Fruit fly (Drosophila melanogaster) S2 (cell line): ENCODE results near the gene CG3386.

ENCODE experiments used
- CG8478 ChIP-seq: fragments of >200 bp; optimal IDR thresholded peaks from 2 replicates; lab custom pipeline; 2018
- CTCF ChIP-seq, 2 experiments: fragments of >200 bp; optimal IDR thresholded peaks; 2 replicates each; lab custom pipeline; 2018

The CG3386 gene

dm6 chr3L:697724-698123, 15.5 kb upstream of the CG3386 start:
- TF ChIP-seq CG8478 (no peak), CTCF (optimal IDR thresholded peaks at IDR 0.05; lab: Kevin White, UChicago) (no peak)

DNA sequence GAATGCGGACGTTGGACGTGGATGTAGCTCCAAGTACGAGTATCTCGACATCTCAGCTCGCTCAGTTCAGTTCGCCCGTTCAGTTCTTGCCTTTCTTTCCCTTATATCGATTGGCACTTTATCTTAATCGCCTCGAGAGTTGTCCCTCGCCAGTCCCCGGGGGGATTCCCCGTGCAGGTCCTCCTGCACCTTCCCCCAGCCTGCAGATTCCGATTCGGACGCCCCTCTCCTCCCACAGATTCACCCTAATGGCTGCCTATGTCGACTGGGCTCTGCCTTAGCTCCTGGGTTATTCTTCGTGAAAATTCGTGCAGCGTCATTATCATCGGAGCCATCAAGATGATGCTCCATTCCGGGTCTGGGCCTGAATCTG, 14.8 kb upstream of the CG3386 start:
- TF ChIP-seq CG8478 (no peak), CTCF (optimal IDR thresholded peaks at IDR 0.05; lab: Kevin White, UChicago) (no peak)

DNA sequence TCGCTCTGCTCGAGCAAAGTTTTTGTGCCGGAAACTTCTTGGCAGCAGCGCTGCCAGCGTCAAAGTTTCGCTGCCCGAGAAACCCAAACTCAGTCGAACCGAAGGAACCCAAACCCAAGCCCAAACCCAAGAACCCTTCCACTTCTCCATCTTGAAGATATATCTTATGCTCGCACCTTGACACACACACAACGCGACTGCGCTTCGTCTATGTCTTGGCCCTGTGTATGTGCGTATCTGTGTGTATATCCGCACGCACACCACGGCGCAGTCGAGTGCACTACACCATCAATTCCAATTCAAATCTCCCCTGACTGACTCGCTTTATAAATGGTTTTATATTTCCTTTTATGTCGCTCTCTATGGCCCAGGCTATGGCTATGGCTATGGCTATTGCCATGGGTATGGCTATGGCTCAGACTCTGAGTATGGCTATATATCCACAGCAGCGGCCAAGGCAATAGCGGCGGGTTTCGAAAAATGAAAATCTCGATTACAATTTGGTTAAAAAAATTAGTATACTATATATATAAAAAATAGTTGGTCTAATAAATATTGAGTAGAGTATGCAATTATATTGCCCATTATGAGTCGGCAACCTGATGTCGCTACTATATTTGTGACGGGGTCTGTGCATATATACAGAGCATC, 14.3 kb upstream of the CG3386 start:
- TF ChIP-seq CTCF (optimal IDR thresholded peaks at IDR 0.05; lab: Kevin White, UChicago) (no peak), CG8478 (no peak)

- TF ChIP-seq CG8478 (no peak), CTCF (optimal IDR thresholded peaks at IDR 0.05; lab: Kevin White, UChicago) (no peak)
Measured at dm6 chr3L:695510-695909, 13.2 kb upstream of the CG3386 start.

- TF ChIP-seq CG8478 (no peak), CTCF (optimal IDR thresholded peaks at IDR 0.05; lab: Kevin White, UChicago) (no peak)
Measured at dm6 chr3L:692699-693098, 10.4 kb upstream of the CG3386 start, which contains the start of gene Vti1a. TSS of gene Vti1a (minus strand) at chr3L:692919.

DNA sequence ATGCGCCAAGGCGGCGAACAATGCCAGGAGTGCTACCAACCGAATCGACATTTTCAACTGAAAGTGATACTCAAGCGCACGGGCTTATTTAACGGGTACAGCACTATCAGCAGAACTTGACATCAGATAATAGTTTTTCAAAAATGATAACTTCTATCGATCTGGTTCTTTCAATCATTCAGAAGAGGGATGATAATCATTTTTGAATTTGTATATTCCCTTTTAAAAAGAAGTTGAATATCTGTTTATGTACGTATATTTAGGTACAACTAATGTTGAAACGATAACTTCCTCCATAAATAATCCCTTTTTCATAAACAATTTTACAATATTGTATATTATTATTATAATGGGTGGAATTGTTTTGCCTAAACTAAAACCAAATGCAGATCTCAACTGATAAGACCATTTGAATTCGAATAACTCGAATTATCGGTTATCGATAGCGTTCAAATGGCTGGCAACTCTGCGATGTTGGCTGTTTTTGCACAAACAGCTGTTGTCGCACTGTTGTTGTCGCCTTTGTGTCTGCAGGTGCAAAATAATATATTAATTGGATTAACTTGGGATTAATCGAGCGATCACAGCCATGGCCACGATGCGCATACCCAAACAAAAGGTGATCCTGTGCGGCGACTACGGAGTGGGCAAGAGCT, 7.9 kb upstream of the CG3386 start, which contains the start of the genes CG32483 and RabX6:
TSS of gene CG32483 (minus strand) at position 51 of the 656 bp plus-strand sequence.
TSS of gene RabX6 (plus strand) at position 487 of the 656 bp plus-strand sequence.
- no peak for TF ChIP-seq CG8478
- peak in 1 of 2 experiments; percentile 3 for TF ChIP-seq CTCF (optimal IDR thresholded peaks at IDR 0.05; lab: Kevin White, UChicago)

DNA sequence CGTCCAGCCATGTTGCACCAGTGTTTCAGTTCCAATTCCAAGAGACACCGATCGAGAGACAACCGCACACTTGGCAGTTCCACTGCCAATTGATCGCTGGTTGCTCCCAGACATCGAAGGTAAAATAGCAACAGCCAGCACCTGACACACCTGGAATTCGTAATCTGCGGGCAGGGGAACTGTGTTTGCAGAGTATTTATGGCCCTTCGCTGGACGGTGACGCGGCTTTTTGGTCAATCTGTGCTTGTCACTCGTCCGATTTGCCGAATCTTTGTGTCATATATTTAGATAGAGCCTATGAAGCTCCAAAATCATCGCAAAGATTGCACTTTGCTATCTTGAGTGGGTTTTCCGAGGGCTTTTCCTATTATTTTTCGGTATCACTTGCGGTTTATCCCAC, 5.6 kb upstream of the CG3386 start, which contains the start of gene hiro:
TSS of gene hiro (minus strand) at position 101 of the 400 bp plus-strand sequence.
- no peak for TF ChIP-seq CTCF (optimal IDR thresholded peaks at IDR 0.05; lab: Kevin White, UChicago)
- TF ChIP-seq CG8478: no peak

DNA sequence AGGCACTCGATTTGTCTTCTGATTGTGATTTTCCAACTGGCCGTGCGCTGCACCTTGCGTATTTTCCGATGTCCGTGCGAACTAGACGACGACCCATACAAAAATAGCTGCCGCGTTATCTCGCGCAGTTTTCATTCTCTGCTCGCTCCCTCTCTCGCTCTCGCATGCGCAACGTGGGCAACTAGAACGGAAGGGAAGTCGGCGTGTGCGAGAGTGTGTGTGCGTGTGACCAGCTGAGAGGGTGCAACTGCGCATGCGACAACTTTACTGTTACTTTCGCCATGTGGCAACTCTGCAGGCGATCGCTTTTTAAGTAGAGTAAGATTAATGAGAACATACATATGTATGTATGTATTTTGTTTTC, 3.2 kb upstream of the CG3386 start, which contains the start of gene ebd1:
TSS of gene ebd1 (minus strand) at position 109 of the 364 bp plus-strand sequence.
- TF ChIP-seq CTCF (optimal IDR thresholded peaks at IDR 0.05; lab: Kevin White, UChicago) (no peak), CG8478 (peak; percentile 40)

DNA sequence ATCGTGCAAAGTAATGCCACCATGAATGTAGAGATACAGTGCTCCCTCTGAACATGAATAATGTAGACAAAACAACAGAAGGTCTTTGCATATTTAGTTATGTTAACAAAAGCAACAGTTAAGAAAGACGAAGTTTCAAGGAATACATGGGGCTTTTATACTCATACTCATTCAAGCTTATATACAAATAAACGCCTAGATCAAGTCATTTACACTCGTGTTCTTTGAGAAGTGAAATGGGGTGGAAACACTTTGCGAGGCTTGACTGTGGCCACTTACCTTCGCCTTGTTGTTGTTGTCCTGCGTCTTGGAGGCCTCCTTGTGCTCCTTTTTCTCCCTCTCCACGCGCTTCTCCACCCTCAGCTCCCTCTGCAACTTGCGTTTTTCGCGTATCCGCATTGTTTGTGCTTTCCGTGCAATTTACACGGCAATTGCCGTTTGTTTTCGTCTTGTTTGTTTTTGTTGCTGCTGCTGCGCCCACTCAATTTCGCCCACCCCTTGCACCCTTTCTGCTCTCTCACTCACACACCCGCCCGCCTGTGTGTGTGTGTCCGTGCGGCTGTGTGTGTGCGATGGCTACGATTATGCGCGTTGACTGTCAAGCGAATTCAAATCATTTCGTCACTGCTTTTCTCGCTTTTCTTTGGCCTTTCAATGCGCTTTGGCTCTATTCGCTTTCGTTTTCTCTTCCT, 2.6 kb upstream of the CG3386 start:
- no peak for TF ChIP-seq CTCF (optimal IDR thresholded peaks at IDR 0.05; lab: Kevin White, UChicago)
- TF ChIP-seq CG8478: no peak

DNA sequence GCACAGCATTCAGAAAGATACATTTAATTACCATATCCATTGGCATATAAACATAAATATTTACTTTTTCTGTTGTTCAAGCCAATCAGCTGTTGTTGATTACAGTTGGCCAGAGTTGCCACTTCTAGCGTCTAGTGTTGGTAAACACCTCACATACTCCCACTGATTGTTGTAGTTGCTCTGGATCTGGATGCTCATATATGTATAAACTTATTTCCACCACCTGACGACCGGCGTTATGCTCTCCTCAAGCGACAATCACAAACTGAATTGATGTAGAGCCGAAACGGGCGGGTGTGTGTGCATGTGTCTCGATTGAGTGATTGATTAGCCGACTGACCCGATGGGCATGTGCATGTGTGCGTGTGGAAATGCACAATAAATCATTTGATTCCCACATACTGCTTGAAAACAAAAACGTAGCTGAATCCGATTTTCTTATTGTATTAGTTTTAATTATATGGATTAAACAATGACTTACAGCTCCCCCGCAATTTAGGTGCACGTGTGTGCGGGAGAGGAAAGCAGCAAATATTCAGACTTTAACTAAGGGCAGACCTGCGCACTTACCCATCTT, 389 bp downstream of the CG3386 start:
- no peak for TF ChIP-seq CG8478
- no peak for TF ChIP-seq CTCF (optimal IDR thresholded peaks at IDR 0.05; lab: Kevin White, UChicago)

dm6 chr3L:680258-680657, 2.0 kb downstream of the CG3386 start, which contains the start of gene CG17129:
TSS of gene CG17129 (minus strand) at chr3L:680326.
- TF ChIP-seq CG8478 (no peak), CTCF (optimal IDR thresholded peaks at IDR 0.05; lab: Kevin White, UChicago) (no peak)

DNA sequence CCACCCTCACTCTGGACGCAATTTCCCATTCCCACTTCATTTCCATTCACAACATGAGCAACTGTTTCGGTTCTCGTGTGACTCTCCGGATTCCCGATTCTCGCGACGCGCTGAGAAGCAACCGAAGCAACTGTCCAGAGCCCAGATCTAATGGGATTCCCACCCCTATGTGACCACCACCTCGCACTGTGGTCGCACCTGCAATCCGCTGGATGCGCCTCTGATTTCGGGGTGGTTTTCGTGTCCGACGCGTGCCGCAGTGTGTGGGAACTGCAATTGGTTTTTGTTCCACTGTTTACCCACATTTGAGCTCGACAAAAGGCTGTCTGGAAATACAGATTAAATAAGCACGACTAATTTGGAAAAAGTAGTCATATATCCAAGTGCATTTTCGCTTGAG, 6.4 kb downstream of the CG3386 start:
- TF ChIP-seq CG8478 (no peak), CTCF (optimal IDR thresholded peaks at IDR 0.05; lab: Kevin White, UChicago) (no peak)

DNA sequence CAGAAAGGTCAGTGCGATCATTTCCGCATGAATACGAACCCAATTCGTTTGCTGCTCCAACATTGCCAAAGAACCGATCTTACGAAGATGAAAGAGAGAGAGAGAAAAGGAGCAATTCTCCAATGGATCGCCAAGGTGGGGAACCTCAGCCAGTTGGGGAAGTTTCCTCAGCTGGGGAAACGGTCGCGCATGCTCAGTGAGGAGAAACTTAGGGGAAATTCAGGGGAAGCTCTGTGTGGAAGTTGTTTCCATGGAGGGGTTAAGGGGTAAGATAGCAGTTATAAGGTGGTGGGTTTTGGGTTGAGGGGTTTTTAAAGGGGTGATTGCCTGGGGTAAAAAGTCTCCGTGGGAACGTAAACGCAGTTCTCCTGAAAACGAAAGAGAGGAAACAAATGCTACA, 8.9 kb downstream of the CG3386 start:
- TF ChIP-seq CTCF (optimal IDR thresholded peaks at IDR 0.05; lab: Kevin White, UChicago) (no peak), CG8478 (no peak)

- TF ChIP-seq CG8478 (no peak), CTCF (optimal IDR thresholded peaks at IDR 0.05; lab: Kevin White, UChicago) (no peak)
Measured at dm6 chr3L:666544-666943, 15.7 kb downstream of the CG3386 start.

DNA sequence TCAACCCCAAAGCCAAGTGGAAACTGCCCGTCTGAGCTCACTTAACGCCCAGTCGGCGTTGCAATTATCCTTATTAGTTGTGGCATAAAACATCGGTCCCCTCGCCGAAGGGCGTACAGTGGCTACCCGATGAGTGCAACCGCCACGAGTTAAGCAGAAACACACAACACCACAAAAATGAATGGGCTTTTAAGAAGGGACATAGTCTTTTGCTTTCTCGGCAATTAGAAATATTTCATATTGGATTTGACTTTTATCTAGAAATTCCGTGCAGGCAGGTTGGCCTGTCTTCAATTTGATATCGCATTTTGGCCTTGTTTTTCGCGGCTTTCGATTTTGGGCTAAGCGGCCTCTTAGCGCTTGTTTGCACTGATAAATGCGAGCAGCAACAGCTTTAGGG, 18.4 kb downstream of the CG3386 start:
- TF ChIP-seq CTCF (optimal IDR thresholded peaks at IDR 0.05; lab: Kevin White, UChicago) (no peak), CG8478 (no peak)
